Fruit fly (Drosophila melanogaster) S2 (cell line): ENCODE measurements around the gene CG13998.
A peak's percentile ranks its signal among the peaks of the same experiment; 100 is the strongest.

Source experiments
- CG8478 ChIP-seq: fragments of >200 bp; optimal IDR thresholded peaks from 2 replicates; lab custom pipeline; 2018
- CTCF ChIP-seq, 2 experiments: fragments of >200 bp; optimal IDR thresholded peaks; 2 replicates each; lab custom pipeline; 2018

dm6 chr2L:5982334-5982987 lies 25.8 kb upstream of the CG13998 start:
- TF ChIP-seq CTCF (optimal IDR thresholded peaks at IDR 0.05; lab: Kevin White, UChicago) = peak; percentile 17 to 70
- TF ChIP-seq CG8478 (lab: Kevin White, UChicago) = no peak
